Fruit fly (Drosophila melanogaster) whole organism, wandering third instar larva: ENCODE results near the gene Gel.

Experiments
- Abd-B ChIP-seq: fragments of >200 bp; optimal IDR thresholded peaks from 2 replicates; lab custom pipeline; 2017; ENCODE audit warnings: missing biosample characterization, missing genetic modification characterization
- GATAd ChIP-seq: sonication (Bioruptor generic); optimal IDR thresholded peaks from 2 replicates; lab custom pipeline; 2016; ENCODE audit warnings: missing biosample characterization, missing genetic modification characterization
- Hnf4 ChIP-seq: fragments of 200-800 bp; sonication (Bioruptor generic); optimal IDR thresholded peaks from 2 replicates; lab custom pipeline; 2016; ENCODE audit warnings: missing biosample characterization, mild to moderate bottlenecking, missing genetic modification characterization
- Hr83 ChIP-seq: fragments of 200-300 bp; sonication (Bioruptor generic); optimal IDR thresholded peaks from 2 replicates; lab custom pipeline; 2016; ENCODE audit warnings: missing biosample characterization, mild to moderate bottlenecking, missing genetic modification characterization, moderate library complexity; ENCODE audit not compliant: poor library complexity, severe bottlenecking
- Sp1 ChIP-seq: fragments of 200-800 bp; sonication (Bioruptor generic); optimal IDR thresholded peaks from 3 replicates; lab custom pipeline; 2019; ENCODE audit warnings: missing biosample characterization, mild to moderate bottlenecking, missing genetic modification characterization, moderate library complexity
- brk ChIP-seq: fragments of 200-800 bp; sonication (Bioruptor generic); optimal IDR thresholded peaks from 2 replicates; lab custom pipeline; 2016; ENCODE audit warnings: missing biosample characterization, mild to moderate bottlenecking, missing genetic modification characterization
- ey ChIP-seq: fragments of 200-800 bp; sonication (Bioruptor generic); optimal IDR thresholded peaks from 2 replicates; lab custom pipeline; 2016; ENCODE audit warnings: missing biosample characterization, missing genetic modification characterization
- fru ChIP-seq: fragments of 200-800 bp; sonication (Bioruptor generic); optimal IDR thresholded peaks from 3 replicates; lab custom pipeline; 2016; ENCODE audit warnings: missing biosample characterization, mild to moderate bottlenecking, missing genetic modification characterization
- pan ChIP-seq: fragments of >200 bp; optimal IDR thresholded peaks from 2 replicates; lab custom pipeline; 2017
- psq ChIP-seq: fragments of 200-800 bp; sonication (Bioruptor generic); optimal IDR thresholded peaks from 3 replicates; lab custom pipeline; 2017; ENCODE audit warnings: missing biosample characterization, mild to moderate bottlenecking, missing genetic modification characterization, moderate library complexity
- tai ChIP-seq: sonication (Bioruptor generic); optimal IDR thresholded peaks from 2 replicates; lab custom pipeline; 2016; ENCODE audit warnings: missing biosample characterization, missing genetic modification characterization

- no peak for TF ChIP-seq pan (lab: Kevin White, UChicago)
- no peak for TF ChIP-seq psq (GFP tag; lab: Kevin White, UChicago)
- no peak for TF ChIP-seq GATAd
- no peak for TF ChIP-seq ey (GFP tag; lab: Kevin White, UChicago)
- no peak for TF ChIP-seq brk
- TF ChIP-seq fru = no peak
- TF ChIP-seq Abd-B (GFP tag; lab: Kevin White, UChicago) = no peak
- no peak for TF ChIP-seq Sp1 (GFP tag; lab: Kevin White, UChicago)
- TF ChIP-seq tai = no peak
- no peak for TF ChIP-seq Hnf4 (GFP tag; lab: Kevin White, UChicago)
- TF ChIP-seq Hr83 = no peak
These were observed 31.5 kb downstream of the Gel start, which contains the start of gene CG1092 for dm6 chr3R:4266470-4266869.
